Worm (Caenorhabditis elegans) whole organism, early embryonic: Measurements from ENCODE around the gene F53A9.9.

ENCODE experiments used
- B0310.2 ChIP-seq: sonication (generic microtip); optimal IDR thresholded peaks from 2 replicates; lab custom pipeline; 2016; ENCODE audit warnings: mild to moderate bottlenecking, missing genetic modification characterization, missing compliant biosample characterization
- F13C5.2 ChIP-seq: sonication (generic microtip); optimal IDR thresholded peaks from 2 replicates; lab custom pipeline; 2017; ENCODE audit warnings: mild to moderate bottlenecking, missing genetic modification characterization, inconsistent platforms, missing compliant biosample characterization
- aly-1 ChIP-seq: sonication (generic microtip); optimal IDR thresholded peaks from 2 replicates; lab custom pipeline; 2016; ENCODE audit warnings: missing genetic modification characterization, missing compliant biosample characterization
- ama-1 ChIP-seq: fragments of 150-350 bp; optimal IDR thresholded peaks from 2 replicates; lab custom pipeline; 2014
- ceh-13 ChIP-seq: fragments of 200-800 bp; sonication (Bioruptor generic); optimal IDR thresholded peaks from 2 replicates; lab custom pipeline; 2018; ENCODE audit warnings: mild to moderate bottlenecking, missing genetic modification characterization, missing compliant biosample characterization
- ceh-36 ChIP-seq: sonication (generic microtip); optimal IDR thresholded peaks from 2 replicates; lab custom pipeline; 2016; ENCODE audit warnings: missing genetic modification characterization, inconsistent platforms, missing compliant biosample characterization
- ets-7 ChIP-seq: sonication (generic microtip); optimal IDR thresholded peaks from 2 replicates; lab custom pipeline; 2016; ENCODE audit warnings: missing genotype, missing genetic modification characterization, missing compliant biosample characterization
- flt-1 ChIP-seq: fragments of 200-800 bp; sonication (Bioruptor generic); IDR thresholded peaks from 2 replicates; pipeline ENCODE4 v1.3.6; 2022; ENCODE audit warnings: missing genetic modification characterization, missing compliant biosample characterization
- hmbx-1 ChIP-seq: sonication (generic microtip); optimal IDR thresholded peaks from 2 replicates; lab custom pipeline; 2016; ENCODE audit warnings: mild to moderate bottlenecking, missing genetic modification characterization, missing compliant biosample characterization
- hmg-4 ChIP-seq: fragments of 200-800 bp; sonication (Bioruptor generic); optimal IDR thresholded peaks from 2 replicates; lab custom pipeline; 2018; ENCODE audit warnings: mild to moderate bottlenecking, missing genetic modification characterization, missing compliant biosample characterization
- hnd-1 ChIP-seq: sonication (generic microtip); optimal IDR thresholded peaks from 2 replicates; lab custom pipeline; 2016; ENCODE audit warnings: missing genetic modification characterization, missing compliant biosample characterization
- pes-1 ChIP-seq: fragments of 200-800 bp; sonication (Bioruptor generic); IDR thresholded peaks from 2 replicates; pipeline ENCODE4 v1.3.6; 2022; ENCODE audit warnings: missing genetic modification reagents, missing genetic modification characterization, missing compliant biosample characterization
- scrt-1 ChIP-seq: fragments of 200-800 bp; sonication (Bioruptor generic); IDR thresholded peaks from 2 replicates; pipeline ENCODE4 v1.3.6; 2022; ENCODE audit warnings: missing genetic modification characterization, missing compliant biosample characterization
- sea-1 ChIP-seq: fragments of 200-800 bp; sonication (Bioruptor generic); conservative IDR thresholded peaks from 2 replicates; pipeline ENCODE4 v1.3.6; 2022; ENCODE audit warnings: missing genetic modification characterization, missing compliant biosample characterization
- tbx-11 ChIP-seq: fragments of 200-800 bp; sonication (Bioruptor generic); IDR thresholded peaks from 2 replicates; pipeline ENCODE4 v1.3.6; 2022; ENCODE audit warnings: missing genetic modification characterization, missing compliant biosample characterization
- tbx-37 ChIP-seq: fragments of 200-800 bp; sonication (Bioruptor generic); conservative IDR thresholded peaks from 2 replicates; pipeline ENCODE4 v1.3.6; 2022; ENCODE audit warnings: missing genetic modification reagents, missing genetic modification characterization, missing compliant biosample characterization
- tra-4 ChIP-seq: sonication (generic microtip); optimal IDR thresholded peaks from 2 replicates; lab custom pipeline; 2017; ENCODE audit warnings: missing genetic modification characterization, missing compliant biosample characterization

F53A9.9 gene

DNA sequence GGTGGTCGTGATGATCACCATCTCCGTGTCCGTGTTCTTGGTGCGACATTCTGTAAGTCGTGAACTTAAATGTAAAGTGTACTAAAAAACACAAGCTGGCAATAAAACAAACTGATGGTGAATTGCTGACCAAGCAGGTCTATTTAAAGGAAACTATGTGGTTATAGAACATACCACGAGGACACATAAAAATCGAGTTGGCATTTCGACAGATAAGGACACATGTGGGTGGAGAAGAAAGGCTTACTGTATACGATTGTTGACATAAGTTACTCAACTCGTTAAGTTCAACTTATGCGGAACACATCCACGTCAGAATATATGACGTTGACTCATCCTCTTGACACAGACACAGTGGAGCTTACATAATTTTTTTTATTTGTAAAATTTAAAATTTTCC, 1.7 kb downstream of the F53A9.9 start, which contains the start of gene F53A9.8:
Gene F53A9.8 (minus strand): TSS at position 49 of the 400 bp plus-strand sequence.
- TF ChIP-seq tbx-37 (GFP tag; lab: Robert Waterston, UW) (no peak), tbx-11 (GFP tag; lab: Robert Waterston, UW) (no peak), hmbx-1 (no peak)

DNA sequence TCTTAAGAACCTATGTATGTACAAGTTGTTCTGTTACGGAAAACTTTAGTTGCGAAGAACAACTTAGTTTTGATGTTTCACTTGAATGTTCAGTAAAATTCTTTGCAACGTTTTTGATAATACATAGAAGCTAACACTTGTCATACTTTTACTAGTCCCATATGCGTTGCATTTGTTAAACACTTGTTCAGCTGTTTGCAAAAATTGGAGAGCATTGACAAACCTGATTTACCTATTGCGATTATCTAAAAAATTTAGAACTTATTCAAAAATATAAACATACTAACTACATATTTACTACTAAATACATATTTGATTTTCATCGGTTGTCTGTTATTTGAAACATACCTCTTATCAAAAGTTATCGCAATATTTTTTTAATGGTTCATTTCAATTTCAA, 2.4 kb downstream of the F53A9.9 start:
- no peak for TF ChIP-seq flt-1 (GFP tag; lab: Robert Waterston, UW)
- no peak for TF ChIP-seq hmbx-1

DNA sequence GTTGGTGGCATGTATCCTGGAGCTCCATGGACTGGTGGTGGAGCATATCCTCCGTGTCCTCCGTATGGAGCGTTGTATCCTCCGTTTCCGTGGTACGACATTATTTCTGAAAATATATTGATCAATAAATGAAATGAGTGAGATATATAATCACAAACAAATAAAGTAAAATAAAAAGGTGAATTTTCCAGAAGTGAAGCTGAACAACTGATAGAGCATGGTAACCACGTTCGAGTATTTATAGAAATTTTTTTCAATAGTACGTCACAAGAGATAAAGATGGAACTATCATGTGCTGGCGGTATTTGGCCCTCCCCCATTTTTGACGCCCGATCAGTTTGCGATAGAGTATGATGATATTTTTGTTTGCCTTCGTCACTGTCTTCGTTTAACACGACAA, 3.7 kb downstream of the F53A9.9 start, which contains the start of gene F53A9.7:
Gene F53A9.7 (minus strand): TSS at position 101 of the 400 bp plus-strand sequence.
- TF ChIP-seq sea-1 (GFP tag; lab: Robert Waterston, UW), result no peak
- TF ChIP-seq F13C5.2 (tag; lab: Kevin White, UChicago), result no peak
- no peak for TF ChIP-seq tbx-37 (GFP tag; lab: Robert Waterston, UW)
- TF ChIP-seq ceh-13 (GFP tag; lab: Kevin White, UChicago), result no peak
- no peak for TF ChIP-seq flt-1 (GFP tag; lab: Robert Waterston, UW)
- no peak for TF ChIP-seq scrt-1 (GFP tag; lab: Robert Waterston, UW)
- TF ChIP-seq ceh-36 (tag; lab: Kevin White, UChicago), result no peak
- TF ChIP-seq ets-7 (tag; lab: Kevin White, UChicago), result no peak
- TF ChIP-seq hnd-1, result no peak
- TF ChIP-seq B0310.2 (tag; lab: Kevin White, UChicago), result no peak
- no peak for TF ChIP-seq hmg-4 (GFP tag; lab: Kevin White, UChicago)
- no peak for TF ChIP-seq tbx-11 (GFP tag; lab: Robert Waterston, UW)
- TF ChIP-seq aly-1 (tag; lab: Kevin White, UChicago), result no peak
- no peak for TF ChIP-seq ama-1 (lab: Kevin White, UChicago)
- no peak for TF ChIP-seq pes-1 (GFP tag; lab: Robert Waterston, UW)

DNA sequence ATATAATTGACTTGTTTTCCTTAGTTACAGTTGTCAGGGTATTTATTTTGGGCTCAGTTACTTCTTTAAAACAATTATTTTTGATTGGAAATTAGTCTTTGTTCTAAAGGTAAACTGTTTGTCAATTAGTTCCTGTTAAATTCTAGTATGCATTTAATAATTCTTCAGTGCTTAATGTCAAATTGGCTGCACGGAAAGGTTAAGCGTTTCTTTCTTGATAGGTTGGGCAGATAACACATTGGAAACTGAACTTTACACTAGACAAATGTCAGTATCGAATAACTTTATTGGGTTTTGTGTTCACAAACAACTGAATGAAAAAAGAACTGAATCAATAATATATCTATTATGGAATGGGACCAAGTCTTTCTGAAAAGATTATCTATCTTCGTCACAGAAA, 5.7 kb downstream of the F53A9.9 start:
- TF ChIP-seq ets-7 (tag; lab: Kevin White, UChicago), result no peak
- TF ChIP-seq B0310.2 (tag; lab: Kevin White, UChicago), result no peak
- no peak for TF ChIP-seq tbx-11 (GFP tag; lab: Robert Waterston, UW)
- TF ChIP-seq aly-1 (tag; lab: Kevin White, UChicago), result no peak
- no peak for TF ChIP-seq hmg-4 (GFP tag; lab: Kevin White, UChicago)
- no peak for TF ChIP-seq hmbx-1
- no peak for TF ChIP-seq hnd-1
- no peak for TF ChIP-seq scrt-1 (GFP tag; lab: Robert Waterston, UW)
- TF ChIP-seq ceh-13 (GFP tag; lab: Kevin White, UChicago), result no peak
- no peak for TF ChIP-seq ceh-36 (tag; lab: Kevin White, UChicago)
- TF ChIP-seq sea-1 (GFP tag; lab: Robert Waterston, UW), result no peak

DNA sequence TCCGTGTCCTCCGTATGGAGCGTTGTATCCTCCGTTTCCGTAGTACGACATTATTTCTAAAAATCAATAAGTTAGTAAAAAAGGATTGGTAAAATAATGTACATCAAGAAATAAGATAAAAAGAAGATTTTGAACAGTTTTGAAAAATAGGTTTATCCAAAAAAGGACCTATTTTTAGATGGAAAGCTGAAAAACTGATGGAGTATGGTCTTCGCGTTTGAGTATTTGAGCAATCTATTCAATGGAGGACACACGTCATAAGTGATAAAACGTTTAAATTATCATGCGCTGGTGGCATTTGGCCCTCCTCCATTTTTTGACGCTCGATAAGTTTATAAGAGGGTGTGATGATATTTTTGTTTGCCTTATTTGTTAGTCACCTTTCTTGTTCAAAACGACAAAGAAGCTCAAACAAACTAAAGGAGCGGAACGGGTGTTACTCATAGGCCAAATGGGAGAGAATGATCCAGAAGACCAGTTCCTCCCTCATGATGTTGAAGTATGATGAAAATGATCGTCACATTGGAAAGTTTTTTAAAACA, 6.7 kb downstream of the F53A9.9 start, which contains the start of gene F53A9.6:
Gene F53A9.6 (minus strand): TSS at position 51 of the 542 bp plus-strand sequence.
- TF ChIP-seq tra-4 (no peak), hmg-4 (GFP tag; lab: Kevin White, UChicago) (no peak), ets-7 (tag; lab: Kevin White, UChicago) (no peak), ama-1 (lab: Kevin White, UChicago) (no peak), F13C5.2 (tag; lab: Kevin White, UChicago) (no peak), ceh-13 (GFP tag; lab: Kevin White, UChicago) (no peak), sea-1 (GFP tag; lab: Robert Waterston, UW) (no peak)

DNA sequence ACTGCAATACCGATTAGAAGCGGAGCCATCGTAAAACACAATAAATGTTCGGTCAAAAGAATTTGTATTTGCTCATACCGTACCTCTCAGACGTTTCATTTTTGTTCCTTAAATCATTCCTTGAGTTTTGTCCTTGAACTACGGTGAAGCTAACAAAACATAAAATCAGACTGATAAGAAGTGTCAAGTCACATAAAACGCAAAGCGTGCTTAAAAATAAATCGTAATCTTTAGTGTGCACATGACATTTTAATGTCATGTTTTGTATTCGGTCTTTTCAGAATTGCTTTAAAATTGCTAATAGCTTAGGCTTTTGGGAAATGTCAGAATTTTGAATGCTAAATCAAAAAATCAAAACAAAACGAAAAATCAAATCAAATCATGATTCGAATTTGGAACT, 7.9 kb downstream of the F53A9.9 start:
- no peak for TF ChIP-seq B0310.2 (tag; lab: Kevin White, UChicago)
- no peak for TF ChIP-seq tbx-37 (GFP tag; lab: Robert Waterston, UW)
- TF ChIP-seq pes-1 (GFP tag; lab: Robert Waterston, UW), result no peak
- no peak for TF ChIP-seq tbx-11 (GFP tag; lab: Robert Waterston, UW)
- no peak for TF ChIP-seq hmg-4 (GFP tag; lab: Kevin White, UChicago)
- no peak for TF ChIP-seq hnd-1
- no peak for TF ChIP-seq hmbx-1
- no peak for TF ChIP-seq F13C5.2 (tag; lab: Kevin White, UChicago)
- TF ChIP-seq ets-7 (tag; lab: Kevin White, UChicago), result no peak

DNA sequence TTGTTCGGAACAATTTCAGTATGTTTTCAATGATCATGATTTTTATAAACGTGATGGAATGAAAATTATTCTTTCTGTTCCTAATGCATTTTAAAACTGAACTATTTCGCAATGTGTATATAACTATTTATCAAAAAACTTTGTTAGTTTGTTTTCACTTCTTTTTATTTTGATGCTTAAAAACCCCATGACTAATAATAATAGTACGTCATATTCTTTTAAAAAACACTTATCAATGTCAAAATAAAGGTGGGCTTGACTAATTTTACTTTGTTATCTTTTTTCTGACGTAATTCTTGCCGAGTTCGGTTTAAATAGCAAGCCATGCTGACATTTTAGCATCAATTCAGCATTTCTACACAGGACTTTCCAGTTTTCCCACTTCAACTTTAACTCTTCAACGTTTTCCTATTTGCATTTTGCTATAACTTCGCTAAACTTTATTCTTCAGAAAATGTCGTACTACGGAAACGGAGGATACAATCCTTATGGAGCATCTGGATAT, 9.4 kb downstream of the F53A9.9 start, which contains the start of gene F53A9.1:
Gene F53A9.1 (plus strand): TSS at position 455 of the 505 bp plus-strand sequence.
- TF ChIP-seq hmg-4 (GFP tag; lab: Kevin White, UChicago) (no peak), pes-1 (GFP tag; lab: Robert Waterston, UW) (no peak), aly-1 (tag; lab: Kevin White, UChicago) (no peak), ceh-36 (tag; lab: Kevin White, UChicago) (no peak), F13C5.2 (tag; lab: Kevin White, UChicago) (no peak), tbx-37 (GFP tag; lab: Robert Waterston, UW) (no peak), hnd-1 (no peak), ceh-13 (GFP tag; lab: Kevin White, UChicago) (no peak), ets-7 (tag; lab: Kevin White, UChicago) (no peak), ama-1 (lab: Kevin White, UChicago) (no peak), B0310.2 (tag; lab: Kevin White, UChicago) (no peak), hmbx-1 (no peak)

DNA sequence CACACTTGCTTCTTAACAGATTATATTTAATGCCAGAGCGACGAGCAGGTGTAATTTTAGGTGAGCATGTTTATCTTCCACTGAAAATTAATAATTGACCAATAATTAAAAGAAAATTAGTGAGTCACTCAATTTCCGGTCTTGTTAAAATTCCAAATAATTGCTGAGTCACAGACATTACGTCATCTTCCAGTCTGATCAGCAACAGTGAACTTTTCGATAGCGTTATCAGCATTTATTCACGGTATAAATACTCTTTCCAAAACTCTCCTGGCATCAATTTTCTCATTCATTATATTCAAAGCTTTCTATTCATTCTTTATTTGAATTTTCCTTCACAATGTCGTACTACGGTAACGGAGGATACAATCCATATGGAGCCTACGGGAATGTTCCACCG, 11.1 kb downstream of the F53A9.9 start, which contains the start of gene kreg-1:
Gene kreg-1 (plus strand): TSS at position 341 of the 400 bp plus-strand sequence.
- TF ChIP-seq aly-1 (tag; lab: Kevin White, UChicago) (no peak), pes-1 (GFP tag; lab: Robert Waterston, UW) (no peak), scrt-1 (GFP tag; lab: Robert Waterston, UW) (no peak), ceh-13 (GFP tag; lab: Kevin White, UChicago) (no peak), sea-1 (GFP tag; lab: Robert Waterston, UW) (no peak), B0310.2 (tag; lab: Kevin White, UChicago) (no peak), ets-7 (tag; lab: Kevin White, UChicago) (no peak), hnd-1 (no peak), tra-4 (no peak), ama-1 (lab: Kevin White, UChicago) (no peak), hmg-4 (GFP tag; lab: Kevin White, UChicago) (no peak), tbx-37 (GFP tag; lab: Robert Waterston, UW) (no peak), ceh-36 (tag; lab: Kevin White, UChicago) (no peak), tbx-11 (GFP tag; lab: Robert Waterston, UW) (no peak), flt-1 (GFP tag; lab: Robert Waterston, UW) (no peak), F13C5.2 (tag; lab: Kevin White, UChicago) (no peak)
